Worm (Caenorhabditis elegans): Measurements from ENCODE around the gene zip-2.

zip-2 gene

ce11 chrIII:783254-783753, 49.5 kb upstream of the zip-2 start, which contains the start of the genes dagl-2 and ppm-1.G (continued):
- TF ChIP-seq madf-3 (GFP tag; IDR thresholded peaks at IDR 0.05) (no peak), nfya-2 (GFP tag; IDR thresholded peaks at IDR 0.05) (no peak), D2030.7 (GFP tag; IDR thresholded peaks at IDR 0.05) (no peak), lsy-27 (tag; optimal IDR thresholded peaks at IDR 0.05; ENCODE audit: borderline replicate concordance, insufficient read depth) (no peak), ztf-28 (GFP tag; IDR thresholded peaks at IDR 0.05) (no peak), F39B2.1 (GFP tag; IDR thresholded peaks at IDR 0.05) (no peak), ekl-4 (GFP tag; IDR thresholded peaks at IDR 0.05) (no peak), F55B11.4 (tag; optimal IDR thresholded peaks at IDR 0.05; ENCODE audit: borderline replicate concordance, insufficient read depth) (no peak), F33H1.4 (GFP tag; IDR thresholded peaks at IDR 0.05) (peak; percentile 47; the same call in 1 of the 2 replicates), lin-26 (GFP tag; IDR thresholded peaks at IDR 0.05) (no peak), mel-28 (tag; optimal IDR thresholded peaks at IDR 0.05; ENCODE audit: borderline replicate concordance) (peak; percentile 28), nhr-80 (tag; optimal IDR thresholded peaks at IDR 0.05) (peak; percentile 28), ama-1 (optimal IDR thresholded peaks at IDR 0.05) (no peak), ama-1 (GFP tag; optimal IDR thresholded peaks at IDR 0.05) (no peak), chd-7 (tag; optimal IDR thresholded peaks at IDR 0.05) (no peak), akir-1 (GFP tag; optimal IDR thresholded peaks at IDR 0.05) (no peak), dpff-1 (tag; optimal IDR thresholded peaks at IDR 0.05) (no peak), ccch-3 (GFP tag; optimal IDR thresholded peaks at IDR 0.05) (no peak), nfya-1 (tag; optimal IDR thresholded peaks at IDR 0.05; ENCODE audit: borderline replicate concordance, insufficient read depth) (no peak), dpl-1 (GFP tag; optimal IDR thresholded peaks at IDR 0.05) (no peak), egl-44 (GFP tag; IDR thresholded peaks at IDR 0.05) (no peak), hrde-1 (tag; optimal IDR thresholded peaks at IDR 0.05; ENCODE audit: borderline replicate concordance) (no peak), ceh-100 (GFP tag; IDR thresholded peaks at IDR 0.05) (no peak), rec-8 (tag; optimal IDR thresholded peaks at IDR 0.05) (peak in 1 of 2 experiments; percentile 3), gei-17 (GFP tag; optimal IDR thresholded peaks at IDR 0.05) (no peak), let-526 (GFP tag; IDR thresholded peaks at IDR 0.05) (no peak), T07F8.4 (tag; optimal IDR thresholded peaks at IDR 0.05) (no peak), Y95B8A.8 (GFP tag; IDR thresholded peaks at IDR 0.05) (no peak), ztf-25 (GFP tag; IDR thresholded peaks at IDR 0.05) (no peak), athp-1 (tag; optimal IDR thresholded peaks at IDR 0.05) (no peak), cebp-2 (GFP tag; IDR thresholded peaks at IDR 0.05) (no peak), ceh-91 (GFP tag; IDR thresholded peaks at IDR 0.05) (no peak), madf-6 (GFP tag; IDR thresholded peaks at IDR 0.05) (peak; percentile 51; the same call in 1 of the 2 replicates), him-1 (tag; optimal IDR thresholded peaks at IDR 0.05) (no peak), pha-4 (tag; optimal IDR thresholded peaks at IDR 0.05) (no peak), mxl-1 (tag; optimal IDR thresholded peaks at IDR 0.05) (no peak), B0035.1 (tag; optimal IDR thresholded peaks at IDR 0.05) (no peak), hmg-20 (GFP tag; IDR thresholded peaks at IDR 0.05) (no peak), B0019.2 (GFP tag; conservative IDR thresholded peaks at IDR 0.05) (no peak), xnd-1 (tag; optimal IDR thresholded peaks at IDR 0.05) (no peak), B0261.1 (tag; optimal IDR thresholded peaks at IDR 0.05) (no peak), ceh-79 (tag; optimal IDR thresholded peaks at IDR 0.05) (no peak), aptf-3 (GFP tag; IDR thresholded peaks at IDR 0.05) (no peak), lin-54 (GFP tag; optimal IDR thresholded peaks at IDR 0.05) (peak; percentile 53), hlh-26 (GFP tag; conservative IDR thresholded peaks at IDR 0.05) (no peak), B0336.3 (GFP tag; IDR thresholded peaks at IDR 0.05) (no peak), K12H6.12 (tag; optimal IDR thresholded peaks at IDR 0.05) (peak; percentile 30), nhr-120 (GFP tag; IDR thresholded peaks at IDR 0.05) (no peak), hsf-1 (GFP tag; IDR thresholded peaks at IDR 0.05) (no peak)

All from whole organism, young adult.